Worm (Caenorhabditis elegans): Measurements from ENCODE around the gene D2023.1.

D2023.1 gene

ce11 chrV:11782809-11783440 is 6.4 kb upstream of the D2023.1 start, which contains the start of gene F55A11.11:
TSS of gene F55A11.11 (plus strand) at chrV:11783149.
- peak; percentile 97 for TF ChIP-seq T22C8.4 (GFP tag; IDR thresholded peaks at IDR 0.05)
- TF ChIP-seq med-1 (GFP tag; optimal IDR thresholded peaks at IDR 0.05; ENCODE audit: insufficient read depth): peak; percentile 87
- TF ChIP-seq flt-1 (GFP tag; IDR thresholded peaks at IDR 0.05): peak; percentile 98
- peak; percentile 93 for TF ChIP-seq ref-1 (GFP tag; conservative IDR thresholded peaks at IDR 0.05)
- peak; percentile 93 for TF ChIP-seq ztf-29 (GFP tag; IDR thresholded peaks at IDR 0.05)
- TF ChIP-seq tab-1 (GFP tag; IDR thresholded peaks at IDR 0.05): peak; percentile 96
- TF ChIP-seq klf-2 (GFP tag; conservative IDR thresholded peaks at IDR 0.05): peak; percentile 90
- TF ChIP-seq ztf-23 (GFP tag; IDR thresholded peaks at IDR 0.05): peak; percentile 97
- peak; percentile 88 for TF ChIP-seq cog-1 (tag; optimal IDR thresholded peaks at IDR 0.05)

ce11 chrV:11787258-11787657 is 2.1 kb upstream of the D2023.1 start, which contains the start of gene F55A11.7:
TSS of gene F55A11.7 (minus strand) at chrV:11787443.
- TF ChIP-seq T22C8.4 (GFP tag; IDR thresholded peaks at IDR 0.05) (no peak), cog-1 (tag; optimal IDR thresholded peaks at IDR 0.05) (no peak), flt-1 (GFP tag; IDR thresholded peaks at IDR 0.05) (no peak), ztf-29 (GFP tag; IDR thresholded peaks at IDR 0.05) (no peak), ztf-23 (GFP tag; IDR thresholded peaks at IDR 0.05) (no peak)

- TF ChIP-seq ref-1 (GFP tag; conservative IDR thresholded peaks at IDR 0.05) (no peak), flt-1 (GFP tag; IDR thresholded peaks at IDR 0.05) (no peak), tab-1 (GFP tag; IDR thresholded peaks at IDR 0.05) (no peak), klf-2 (GFP tag; conservative IDR thresholded peaks at IDR 0.05) (no peak), ztf-29 (GFP tag; IDR thresholded peaks at IDR 0.05) (no peak), cog-1 (tag; optimal IDR thresholded peaks at IDR 0.05) (no peak), med-1 (GFP tag; optimal IDR thresholded peaks at IDR 0.05; ENCODE audit: insufficient read depth) (no peak), ztf-23 (GFP tag; IDR thresholded peaks at IDR 0.05) (no peak), T22C8.4 (GFP tag; IDR thresholded peaks at IDR 0.05) (no peak)
Measured at ce11 chrV:11787742-11788238, 1.6 kb upstream of the D2023.1 start, which contains the start of gene F55A11.8. TSS of gene F55A11.8 (plus strand) at chrV:11788188.

ce11 chrV:11794172-11794571 is 4.8 kb downstream of the D2023.1 start:
- TF ChIP-seq med-1 (GFP tag; optimal IDR thresholded peaks at IDR 0.05; ENCODE audit: insufficient read depth): no peak
- no peak for TF ChIP-seq ztf-23 (GFP tag; IDR thresholded peaks at IDR 0.05)
- no peak for TF ChIP-seq ztf-29 (GFP tag; IDR thresholded peaks at IDR 0.05)
- TF ChIP-seq tab-1 (GFP tag; IDR thresholded peaks at IDR 0.05): no peak
- no peak for TF ChIP-seq cog-1 (tag; optimal IDR thresholded peaks at IDR 0.05)
- TF ChIP-seq ref-1 (GFP tag; conservative IDR thresholded peaks at IDR 0.05): no peak
- TF ChIP-seq flt-1 (GFP tag; IDR thresholded peaks at IDR 0.05): no peak
- TF ChIP-seq T22C8.4 (GFP tag; IDR thresholded peaks at IDR 0.05): no peak
- no peak for TF ChIP-seq klf-2 (GFP tag; conservative IDR thresholded peaks at IDR 0.05)

- TF ChIP-seq klf-2 (GFP tag; conservative IDR thresholded peaks at IDR 0.05) (no peak), med-1 (GFP tag; optimal IDR thresholded peaks at IDR 0.05; ENCODE audit: insufficient read depth) (no peak), flt-1 (GFP tag; IDR thresholded peaks at IDR 0.05) (no peak), tab-1 (GFP tag; IDR thresholded peaks at IDR 0.05) (no peak), ztf-29 (GFP tag; IDR thresholded peaks at IDR 0.05) (no peak), ref-1 (GFP tag; conservative IDR thresholded peaks at IDR 0.05) (no peak), cog-1 (tag; optimal IDR thresholded peaks at IDR 0.05) (no peak), ztf-23 (GFP tag; IDR thresholded peaks at IDR 0.05) (no peak), T22C8.4 (GFP tag; IDR thresholded peaks at IDR 0.05) (no peak)
Measured at ce11 chrV:11795352-11795751, 6.0 kb downstream of the D2023.1 start.

ce11 chrV:11796343-11796742 is 7.0 kb downstream of the D2023.1 start:
- TF ChIP-seq ztf-29 (GFP tag; IDR thresholded peaks at IDR 0.05) (no peak), cog-1 (tag; optimal IDR thresholded peaks at IDR 0.05) (no peak), ref-1 (GFP tag; conservative IDR thresholded peaks at IDR 0.05) (no peak), klf-2 (GFP tag; conservative IDR thresholded peaks at IDR 0.05) (no peak), T22C8.4 (GFP tag; IDR thresholded peaks at IDR 0.05) (no peak), med-1 (GFP tag; optimal IDR thresholded peaks at IDR 0.05; ENCODE audit: insufficient read depth) (no peak), tab-1 (GFP tag; IDR thresholded peaks at IDR 0.05) (no peak), ztf-23 (GFP tag; IDR thresholded peaks at IDR 0.05) (no peak), flt-1 (GFP tag; IDR thresholded peaks at IDR 0.05) (no peak)

- TF ChIP-seq T22C8.4 (GFP tag; IDR thresholded peaks at IDR 0.05) (no peak), cog-1 (tag; optimal IDR thresholded peaks at IDR 0.05) (no peak), klf-2 (GFP tag; conservative IDR thresholded peaks at IDR 0.05) (no peak), ztf-23 (GFP tag; IDR thresholded peaks at IDR 0.05) (no peak), ref-1 (GFP tag; conservative IDR thresholded peaks at IDR 0.05) (no peak)
Measured at ce11 chrV:11797272-11797855, 8.0 kb downstream of the D2023.1 start.

ce11 chrV:11798320-11798719 is 9.0 kb downstream of the D2023.1 start:
- TF ChIP-seq ztf-23 (GFP tag; IDR thresholded peaks at IDR 0.05): no peak
- no peak for TF ChIP-seq ref-1 (GFP tag; conservative IDR thresholded peaks at IDR 0.05)
- no peak for TF ChIP-seq med-1 (GFP tag; optimal IDR thresholded peaks at IDR 0.05; ENCODE audit: insufficient read depth)
- TF ChIP-seq T22C8.4 (GFP tag; IDR thresholded peaks at IDR 0.05): no peak
- no peak for TF ChIP-seq tab-1 (GFP tag; IDR thresholded peaks at IDR 0.05)
- TF ChIP-seq cog-1 (tag; optimal IDR thresholded peaks at IDR 0.05): no peak
- no peak for TF ChIP-seq ztf-29 (GFP tag; IDR thresholded peaks at IDR 0.05)
- TF ChIP-seq flt-1 (GFP tag; IDR thresholded peaks at IDR 0.05): no peak
- TF ChIP-seq klf-2 (GFP tag; conservative IDR thresholded peaks at IDR 0.05): no peak

- TF ChIP-seq flt-1 (GFP tag; IDR thresholded peaks at IDR 0.05) (no peak), ref-1 (GFP tag; conservative IDR thresholded peaks at IDR 0.05) (no peak), klf-2 (GFP tag; conservative IDR thresholded peaks at IDR 0.05) (no peak), ztf-23 (GFP tag; IDR thresholded peaks at IDR 0.05) (no peak), ztf-29 (GFP tag; IDR thresholded peaks at IDR 0.05) (no peak), tab-1 (GFP tag; IDR thresholded peaks at IDR 0.05) (no peak), T22C8.4 (GFP tag; IDR thresholded peaks at IDR 0.05) (no peak), med-1 (GFP tag; optimal IDR thresholded peaks at IDR 0.05; ENCODE audit: insufficient read depth) (no peak), cog-1 (tag; optimal IDR thresholded peaks at IDR 0.05) (no peak)
Measured at ce11 chrV:11799252-11799822, 10.0 kb downstream of the D2023.1 start.

All from whole organism, midembryonic.